Fruit fly (Drosophila melanogaster) whole organism, adult: ENCODE data around the gene CG7276.

Experiments used
- CG12768 ChIP-seq: fragments of 200-800 bp; sonication (Bioruptor generic); optimal IDR thresholded peaks from 2 replicates; lab custom pipeline; 2017; ENCODE audit warnings: missing biosample characterization, missing genetic modification characterization, mild to moderate bottlenecking, moderate library complexity, missing genetic modification reagents
- CG1620 ChIP-seq: fragments of 200-800 bp; sonication (Bioruptor generic); optimal IDR thresholded peaks from 2 replicates; lab custom pipeline; 2016; ENCODE audit warnings: missing biosample characterization, missing genetic modification characterization
- CG33017 ChIP-seq: fragments of 200-800 bp; sonication (Bioruptor generic); optimal IDR thresholded peaks from 2 replicates; lab custom pipeline; 2018; ENCODE audit warnings: missing biosample characterization, mild to moderate bottlenecking, missing genetic modification characterization, moderate library complexity
- CG7045 ChIP-seq: fragments of 200-800 bp; sonication (Bioruptor generic); optimal IDR thresholded peaks from 2 replicates; lab custom pipeline; 2017; ENCODE audit warnings: missing biosample characterization, mild to moderate bottlenecking, missing genetic modification characterization
- CG7101 ChIP-seq: fragments of 200-800 bp; sonication (Bioruptor generic); optimal IDR thresholded peaks from 2 replicates; lab custom pipeline; 2018; ENCODE audit warnings: missing biosample characterization, mild to moderate bottlenecking, missing genetic modification characterization, moderate library complexity
- Clk ChIP-seq: fragments of 200-800 bp; sonication (Bioruptor generic); optimal IDR thresholded peaks from 2 replicates; lab custom pipeline; 2017; ENCODE audit warnings: missing biosample characterization, missing genetic modification characterization
- Mnt ChIP-seq: fragments of 200-800 bp; sonication (Bioruptor generic); optimal IDR thresholded peaks from 2 replicates; lab custom pipeline; 2016; ENCODE audit warnings: missing biosample characterization, mild to moderate bottlenecking, missing genetic modification characterization
- bab1 ChIP-seq: fragments of 200-800 bp; sonication (Bioruptor generic); optimal IDR thresholded peaks from 3 replicates; lab custom pipeline; 2019; ENCODE audit warnings: missing biosample characterization, mild to moderate bottlenecking, missing genetic modification characterization, moderate library complexity
- cic ChIP-seq: fragments of 200-800 bp; sonication (Bioruptor generic); optimal IDR thresholded peaks from 2 replicates; lab custom pipeline; 2017; ENCODE audit warnings: missing biosample characterization, mild to moderate bottlenecking, missing genetic modification characterization, moderate library complexity

dm6 chr3L:15508750-15509149 lies 10.7 kb downstream of the CG7276 start, which contains the start of gene Z600:
- no peak for TF ChIP-seq CG12768
- no peak for TF ChIP-seq bab1 (GFP tag; lab: Kevin White, UChicago)
- TF ChIP-seq CG7045 (GFP tag; lab: Kevin White, UChicago), result no peak
- no peak for TF ChIP-seq Mnt (GFP tag; lab: Kevin White, UChicago)
- TF ChIP-seq CG1620 (GFP tag; lab: Kevin White, UChicago), result no peak
- no peak for TF ChIP-seq CG33017 (tag; lab: Kevin White, UChicago)
- TF ChIP-seq cic (GFP tag; lab: Kevin White, UChicago), result no peak
- no peak for TF ChIP-seq Clk
- no peak for TF ChIP-seq CG7101 (tag; lab: Kevin White, UChicago)
